Worm (Caenorhabditis elegans) whole organism, L2 larva: ENCODE measurements around the gene srlf-11.

Source experiments
- Y55F3AM.14 ChIP-seq: fragments of 200-800 bp; sonication (Bioruptor generic); optimal IDR thresholded peaks from 2 replicates; lab custom pipeline; 2018; ENCODE audit warnings: mild to moderate bottlenecking, missing genetic modification characterization, missing compliant biosample characterization
- alr-1 ChIP-seq: fragments of 150-350 bp; optimal IDR thresholded peaks from 2 replicates; lab custom pipeline; 2014; ENCODE audit warnings: missing biosample characterization, missing genetic modification characterization
- ama-1 ChIP-seq: fragments of 150-350 bp; optimal IDR thresholded peaks from 2 replicates; lab custom pipeline; 2018; ENCODE audit warnings: inconsistent platforms
- blmp-1 ChIP-seq: sonication (generic microtip); optimal IDR thresholded peaks from 2 replicates; lab custom pipeline; 2017; ENCODE audit warnings: missing genetic modification characterization, mild to moderate bottlenecking, missing compliant biosample characterization, antibody characterized with exemption, moderate library complexity; ENCODE audit not compliant: insufficient read depth
- egl-27 ChIP-seq: sonication (generic microtip); optimal IDR thresholded peaks from 3 replicates; lab custom pipeline; 2017; ENCODE audit warnings: missing biosample characterization, missing genetic modification reagents, missing genetic modification characterization
- lin-13 ChIP-seq: fragments of 150-350 bp; optimal IDR thresholded peaks from 2 replicates; lab custom pipeline; 2014; ENCODE audit warnings: missing biosample characterization, missing genetic modification reagents, missing genetic modification characterization
- mab-5 ChIP-seq: fragments of 150-350 bp; optimal IDR thresholded peaks from 2 replicates; lab custom pipeline; 2014; ENCODE audit warnings: missing biosample characterization, missing genetic modification characterization
- mdl-1 ChIP-seq, 2 experiments: fragments of 150-350 bp in 1 of 2; sonication (generic microtip) in 1 of 2; optimal IDR thresholded peaks; 2 replicates each; lab custom pipeline; 2017; ENCODE audit warnings: missing biosample characterization in 2 of 2, missing genetic modification characterization in 2 of 2
- nhr-11 ChIP-seq: fragments of 150-350 bp; optimal IDR thresholded peaks from 2 replicates; lab custom pipeline; 2014; ENCODE audit warnings: missing biosample characterization, missing genetic modification characterization
- nhr-77 ChIP-seq: fragments of 150-350 bp; optimal IDR thresholded peaks from 2 replicates; lab custom pipeline; 2014; ENCODE audit warnings: missing biosample characterization, missing genetic modification characterization
- snpc-4 ChIP-seq: fragments of 150-350 bp; optimal IDR thresholded peaks from 2 replicates; lab custom pipeline; 2014; ENCODE audit warnings: missing biosample characterization, missing genetic modification characterization
- unc-39 ChIP-seq: fragments of 150-350 bp; optimal IDR thresholded peaks from 2 replicates; lab custom pipeline; 2014; ENCODE audit warnings: missing biosample characterization, missing genetic modification characterization
- zag-1 ChIP-seq: fragments of 150-350 bp; optimal IDR thresholded peaks from 2 replicates; lab custom pipeline; 2014; ENCODE audit warnings: missing biosample characterization, missing genetic modification characterization

DNA sequence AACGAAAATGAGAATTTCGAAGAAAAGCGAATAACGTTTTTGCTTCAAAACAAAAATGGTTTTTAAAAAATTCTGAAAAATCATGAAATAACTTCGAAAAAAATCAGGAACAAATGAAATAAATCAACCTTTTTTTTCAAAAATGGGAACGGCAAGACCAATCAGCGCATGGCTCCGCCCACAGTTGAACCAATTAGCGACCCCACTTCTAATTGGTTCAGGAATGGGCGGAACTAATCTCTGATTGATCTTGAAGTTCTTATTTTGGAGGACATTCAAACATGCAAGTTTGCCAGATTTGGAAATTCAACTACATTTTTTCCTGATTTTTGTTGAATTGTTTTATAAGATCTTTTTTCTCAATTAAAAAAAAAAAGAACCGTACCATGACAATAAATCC lies 29.9 kb downstream of the srlf-11 start:
- TF ChIP-seq zag-1 (tag; lab: Kevin White, UChicago) (no peak), mab-5 (tag; lab: Kevin White, UChicago) (no peak), Y55F3AM.14 (GFP tag; lab: Kevin White, UChicago) (no peak), egl-27 (tag; lab: Kevin White, UChicago) (no peak), nhr-11 (tag; lab: Kevin White, UChicago) (no peak), lin-13 (GFP tag; lab: Kevin White, UChicago) (no peak), mdl-1 (tag; optimal IDR thresholded peaks at IDR 0.05; lab: Kevin White, UChicago) (no peak), blmp-1 (tag; lab: Kevin White, UChicago) (no peak), ama-1 (lab: Kevin White, UChicago) (no peak), nhr-77 (tag; lab: Kevin White, UChicago) (no peak), snpc-4 (tag; lab: Kevin White, UChicago) (no peak), unc-39 (tag; lab: Kevin White, UChicago) (no peak), alr-1 (tag; lab: Kevin White, UChicago) (no peak)
